Fruit fly (Drosophila melanogaster) whole organism, embryonic: Measurements from ENCODE around the gene CG1703.

ENCODE experiments used
- Bgb ChIP-seq: fragments of 200-800 bp; sonication (Bioruptor generic); IDR thresholded peaks from 2 replicates; pipeline ENCODE4 v1.3.6; 2022; ENCODE audit warnings: missing biosample characterization, missing genetic modification characterization; ENCODE audit not compliant: partially characterized antibody
- CG10565 ChIP-seq: fragments of 200-800 bp; sonication (Bioruptor generic); optimal IDR thresholded peaks from 3 replicates; lab custom pipeline; 2016; ENCODE audit warnings: missing biosample characterization, mild to moderate bottlenecking, missing genetic modification characterization
- CG10654 ChIP-seq: fragments of 200-800 bp; sonication (Bioruptor generic); optimal IDR thresholded peaks from 2 replicates; lab custom pipeline; 2016; ENCODE audit warnings: missing biosample characterization, missing genetic modification characterization
- CG10979 ChIP-seq: fragments of 200-800 bp; sonication (Bioruptor generic); optimal IDR thresholded peaks from 2 replicates; lab custom pipeline; 2018; ENCODE audit warnings: missing biosample characterization, mild to moderate bottlenecking, missing genetic modification characterization, moderate library complexity
- CG11093 ChIP-seq: fragments of 200-800 bp; sonication (Bioruptor generic); IDR thresholded peaks from 3 replicates; pipeline ENCODE4 v1.3.6; 2022; ENCODE audit warnings: missing biosample characterization, missing genetic modification characterization
- CG11398 ChIP-seq: fragments of 200-800 bp; sonication (Bioruptor generic); optimal IDR thresholded peaks from 2 replicates; lab custom pipeline; 2016; ENCODE audit warnings: missing biosample characterization, missing genetic modification characterization
- CG11696 ChIP-seq: fragments of 200-800 bp; sonication (Bioruptor generic); IDR thresholded peaks from 2 replicates; pipeline ENCODE4 v1.3.6; 2022; ENCODE audit warnings: missing biosample characterization, missing genetic modification characterization
- CG11723 ChIP-seq: fragments of 200-800 bp; sonication (Bioruptor generic); optimal IDR thresholded peaks from 2 replicates; lab custom pipeline; 2017; ENCODE audit warnings: missing biosample characterization, mild to moderate bottlenecking, missing genetic modification characterization
- CG12219 ChIP-seq: fragments of 200-800 bp; sonication (Bioruptor generic); optimal IDR thresholded peaks from 3 replicates; lab custom pipeline; 2018; ENCODE audit warnings: missing biosample characterization, mild to moderate bottlenecking, missing genetic modification characterization
- CG1233 ChIP-seq: fragments of 200-800 bp; sonication (Bioruptor generic); optimal IDR thresholded peaks from 4 replicates; lab custom pipeline; 2018; ENCODE audit warnings: missing biosample characterization, mild to moderate bottlenecking, missing genetic modification characterization
- CG13775 ChIP-seq: fragments of 200-800 bp; sonication (Bioruptor generic); optimal IDR thresholded peaks from 3 replicates; lab custom pipeline; 2017; ENCODE audit warnings: missing biosample characterization, mild to moderate bottlenecking, missing genetic modification characterization
- CG1602 ChIP-seq: fragments of 200-800 bp; sonication (Bioruptor generic); optimal IDR thresholded peaks from 3 replicates; lab custom pipeline; 2016; ENCODE audit warnings: missing biosample characterization, missing genetic modification characterization
- CG18764 ChIP-seq: fragments of 200-800 bp; sonication (Bioruptor generic); optimal IDR thresholded peaks from 3 replicates; lab custom pipeline; 2016; ENCODE audit warnings: missing biosample characterization, missing genetic modification characterization
- CG2712 ChIP-seq: fragments of 200-800 bp; optimal IDR thresholded peaks from 3 replicates; lab custom pipeline; 2019; ENCODE audit warnings: missing biosample characterization, mild to moderate bottlenecking, missing genetic modification characterization, moderate library complexity
- CG31365 ChIP-seq: fragments of 200-800 bp; sonication (Bioruptor generic); optimal IDR thresholded peaks from 2 replicates; lab custom pipeline; 2018; ENCODE audit warnings: missing biosample characterization, mild to moderate bottlenecking, missing genetic modification characterization
- CG33213 ChIP-seq: fragments of 200-800 bp; sonication (Bioruptor generic); optimal IDR thresholded peaks from 3 replicates; lab custom pipeline; 2016; ENCODE audit warnings: missing biosample characterization, missing genetic modification characterization
- CG34422 ChIP-seq: fragments of 200-800 bp; sonication (Bioruptor generic); IDR thresholded peaks from 3 replicates; pipeline ENCODE4 v1.3.6; 2022; ENCODE audit warnings: missing biosample characterization, missing genetic modification characterization
- CG4328 ChIP-seq: fragments of 200-800 bp; sonication (Bioruptor generic); optimal IDR thresholded peaks from 3 replicates; lab custom pipeline; 2017; ENCODE audit warnings: missing biosample characterization, missing genetic modification reagents, missing genetic modification characterization
- CG4424 ChIP-seq: fragments of 200-800 bp; sonication (Bioruptor generic); optimal IDR thresholded peaks from 3 replicates; lab custom pipeline; 2016; ENCODE audit warnings: missing biosample characterization, missing genetic modification characterization
- CG6813 ChIP-seq: fragments of 200-800 bp; sonication (Bioruptor generic); optimal IDR thresholded peaks from 2 replicates; lab custom pipeline; 2017; ENCODE audit warnings: missing biosample characterization, missing genetic modification characterization, mild to moderate bottlenecking, moderate library complexity, missing genetic modification reagents
- CG7786 ChIP-seq: fragments of 200-800 bp; sonication (Bioruptor generic); optimal IDR thresholded peaks from 2 replicates; lab custom pipeline; 2016; ENCODE audit warnings: missing biosample characterization, missing genetic modification characterization
- CG9215 ChIP-seq: fragments of 200-800 bp; sonication (Bioruptor generic); IDR thresholded peaks from 2 replicates; pipeline ENCODE4 v1.3.6; 2022; ENCODE audit warnings: missing biosample characterization, missing genetic modification characterization
- CG9727 ChIP-seq: fragments of 200-800 bp; sonication (Bioruptor generic); optimal IDR thresholded peaks from 3 replicates; lab custom pipeline; 2017; ENCODE audit warnings: missing biosample characterization, mild to moderate bottlenecking, missing genetic modification characterization
- D19A ChIP-seq: fragments of 200-800 bp; optimal IDR thresholded peaks from 3 replicates; lab custom pipeline; 2019; ENCODE audit warnings: missing biosample characterization, mild to moderate bottlenecking, missing genetic modification characterization, moderate library complexity
- Dp ChIP-seq: fragments of 200-800 bp; sonication (Bioruptor generic); optimal IDR thresholded peaks from 2 replicates; lab custom pipeline; 2018; ENCODE audit warnings: missing biosample characterization, mild to moderate bottlenecking, missing genetic modification characterization, moderate library complexity
- HHEX ChIP-seq: fragments of 200-800 bp; sonication (Bioruptor generic); optimal IDR thresholded peaks from 3 replicates; lab custom pipeline; 2017; ENCODE audit warnings: missing biosample characterization, mild to moderate bottlenecking, missing genetic modification characterization, missing genetic modification reagents
- Hr3 ChIP-seq: fragments of 200-800 bp; sonication (Bioruptor generic); optimal IDR thresholded peaks from 3 replicates; lab custom pipeline; 2016; ENCODE audit warnings: missing biosample characterization, missing genetic modification characterization
- Mad ChIP-seq: fragments of 200-800 bp; sonication (Bioruptor generic); optimal IDR thresholded peaks from 2 replicates; lab custom pipeline; 2016; ENCODE audit warnings: missing biosample characterization, missing genetic modification characterization
- Myb ChIP-seq: fragments of 200-800 bp; sonication (Bioruptor generic); optimal IDR thresholded peaks from 2 replicates; lab custom pipeline; 2016; ENCODE audit warnings: missing biosample characterization, missing genetic modification characterization
- Pdp1 ChIP-seq, 2 experiments: fragments of 200-800 bp; sonication (Bioruptor generic); optimal IDR thresholded peaks; 3 replicates each; lab custom pipeline; 2016; ENCODE audit warnings: missing biosample characterization in 2 of 2, missing genetic modification characterization in 2 of 2, mild to moderate bottlenecking in 1 of 2, moderate library complexity in 1 of 2
- Sin3A ChIP-seq: fragments of >200 bp; optimal IDR thresholded peaks from 2 replicates; lab custom pipeline; 2018
- ara ChIP-seq: fragments of 200-800 bp; sonication (Bioruptor generic); IDR thresholded peaks from 2 replicates; pipeline ENCODE4 v1.3.6; 2022; ENCODE audit warnings: missing biosample characterization, missing genetic modification characterization
- bab2 ChIP-seq: fragments of 200-800 bp; sonication (Bioruptor generic); optimal IDR thresholded peaks from 2 replicates; lab custom pipeline; 2016; ENCODE audit warnings: missing biosample characterization, missing genetic modification characterization
- dan ChIP-seq: fragments of 200-800 bp; sonication (Bioruptor generic); IDR thresholded peaks from 2 replicates; pipeline ENCODE4 v1.3.6; 2022; ENCODE audit warnings: missing biosample characterization, missing genetic modification characterization
- dpn ChIP-seq, 2 experiments: fragments of 200-800 bp; sonication (Bioruptor generic); optimal IDR thresholded peaks; 3 replicates each; lab custom pipeline; 2016; ENCODE audit warnings: missing biosample characterization in 2 of 2, missing genetic modification characterization in 2 of 2
- esg ChIP-seq: fragments of 200-800 bp; sonication (Bioruptor generic); conservative IDR thresholded peaks from 2 replicates; pipeline ENCODE4 v1.3.6; 2022; ENCODE audit warnings: missing biosample characterization, missing genetic modification characterization
- fd96Cb ChIP-seq: fragments of 200-800 bp; sonication (Bioruptor generic); optimal IDR thresholded peaks from 2 replicates; lab custom pipeline; 2018; ENCODE audit warnings: missing biosample characterization, mild to moderate bottlenecking, missing genetic modification characterization, moderate library complexity
- gce ChIP-seq: fragments of 200-800 bp; sonication (Bioruptor generic); IDR thresholded peaks from 3 replicates; pipeline ENCODE4 v1.3.6; 2022; ENCODE audit warnings: missing biosample characterization, missing genetic modification characterization
- her ChIP-seq: fragments of 200-800 bp; sonication (Bioruptor generic); optimal IDR thresholded peaks from 2 replicates; lab custom pipeline; 2016; ENCODE audit warnings: missing biosample characterization, missing genetic modification characterization
- hkb ChIP-seq, 2 experiments: fragments of 200-800 bp in 1 of 2; fragments of >200 bp in 1 of 2; sonication (Bioruptor generic) in 1 of 2; IDR thresholded peaks in 1 of 2; optimal IDR thresholded peaks in 1 of 2; 2 replicates each; pipeline versions ENCODE4 v1.3.6 to Lab custom; 2017 to 2022; ENCODE audit warnings: missing biosample characterization in 1 of 2, missing genetic modification characterization in 1 of 2
- jumu ChIP-seq: fragments of 200-800 bp; sonication (Bioruptor generic); optimal IDR thresholded peaks from 3 replicates; lab custom pipeline; 2016; ENCODE audit warnings: missing biosample characterization, missing genetic modification characterization
- kni ChIP-seq: fragments of 200-800 bp; sonication (Bioruptor generic); optimal IDR thresholded peaks from 3 replicates; lab custom pipeline; 2017; ENCODE audit warnings: mild to moderate bottlenecking, missing biosample characterization, missing genetic modification reagents, missing genetic modification characterization
- knrl ChIP-seq: fragments of 200-800 bp; sonication (Bioruptor generic); IDR thresholded peaks from 3 replicates; pipeline ENCODE4 v1.3.6; 2022; ENCODE audit warnings: missing biosample characterization, missing genetic modification characterization; ENCODE audit not compliant: partially characterized antibody
- phol ChIP-seq: fragments of 200-800 bp; sonication (Bioruptor generic); optimal IDR thresholded peaks from 3 replicates; lab custom pipeline; 2018; ENCODE audit warnings: missing biosample characterization, mild to moderate bottlenecking, missing genetic modification characterization, moderate library complexity
- pita ChIP-seq: fragments of 200-800 bp; sonication (Bioruptor generic); optimal IDR thresholded peaks from 2 replicates; lab custom pipeline; 2017; ENCODE audit warnings: missing biosample characterization, mild to moderate bottlenecking, missing genetic modification characterization
- sd ChIP-seq: fragments of 200-800 bp; sonication (Bioruptor generic); optimal IDR thresholded peaks from 3 replicates; lab custom pipeline; 2018; ENCODE audit warnings: missing biosample characterization, mild to moderate bottlenecking, missing genetic modification characterization, moderate library complexity
- sim ChIP-seq: fragments of 200-800 bp; sonication (Bioruptor generic); IDR thresholded peaks from 2 replicates; pipeline ENCODE4 v1.3.6; 2022; ENCODE audit warnings: missing biosample characterization, missing genetic modification characterization
- ssp ChIP-seq: fragments of 200-800 bp; sonication (Bioruptor generic); IDR thresholded peaks from 2 replicates; pipeline ENCODE4 v1.3.6; 2022; ENCODE audit warnings: missing biosample characterization, missing genetic modification characterization
- twi ChIP-seq: fragments of 200-800 bp; optimal IDR thresholded peaks from 2 replicates; lab custom pipeline; 2019; ENCODE audit warnings: missing biosample characterization, mild to moderate bottlenecking, missing genetic modification characterization, moderate library complexity

CG1703 gene

DNA sequence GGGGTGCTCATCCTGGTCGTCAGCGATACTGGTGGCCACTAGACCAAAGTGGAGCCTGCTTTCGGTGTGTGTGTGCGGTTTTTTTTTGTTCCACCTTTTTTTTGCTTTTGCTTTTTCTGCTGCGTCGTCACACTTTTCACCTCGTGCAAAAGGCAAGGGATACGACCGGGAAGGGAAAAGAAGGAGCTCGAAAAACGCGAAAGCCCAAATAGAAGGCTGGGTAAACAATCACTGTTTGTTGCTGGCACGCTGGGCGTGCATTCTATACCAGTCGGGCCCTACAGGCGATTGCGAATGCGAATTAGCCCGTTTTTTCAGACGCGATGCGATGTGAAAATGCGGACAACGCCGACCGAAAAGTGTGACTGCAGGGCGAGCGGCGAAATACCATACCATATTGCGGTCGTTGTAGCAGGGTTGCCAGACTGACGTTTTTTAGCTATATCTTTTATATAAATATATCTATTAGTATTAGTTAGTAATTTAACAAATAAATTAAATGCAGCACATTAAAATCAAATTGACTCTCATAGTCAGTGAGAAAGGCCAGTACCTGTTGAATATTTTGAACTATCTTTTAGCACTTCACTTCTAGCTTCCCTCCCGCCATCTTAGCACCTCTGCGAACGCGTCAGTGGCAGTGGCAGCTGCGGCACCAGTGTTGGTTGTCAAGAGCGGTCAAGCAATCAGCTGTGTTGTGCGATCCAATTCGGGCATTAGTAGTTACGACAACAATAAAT is 41.6 kb upstream of the CG1703 start, which contains the start of the genes Polr2A and CG11699 (continued):
- TF ChIP-seq Myb (no peak), pita (GFP tag; lab: Kevin White, UChicago) (no peak), CG10979 (tag; lab: Kevin White, UChicago) (peak; percentile 18), gce (GFP tag; lab: Robert Waterston, UW) (no peak), Mad (GFP tag; lab: Kevin White, UChicago) (peak; percentile 26), CG18764 (GFP tag; lab: Kevin White, UChicago) (no peak), CG11398 (GFP tag; lab: Kevin White, UChicago) (no peak), CG1602 (GFP tag; lab: Kevin White, UChicago) (peak; percentile 23), CG9215 (peak; percentile 33), CG12219 (GFP tag; lab: Kevin White, UChicago) (no peak), CG11723 (GFP tag; lab: Kevin White, UChicago) (no peak), HHEX (GFP tag; lab: Kevin White, UChicago) (peak; percentile 61), CG11696 (GFP tag; lab: Robert Waterston, UW) (no peak), CG7786 (GFP tag; lab: Kevin White, UChicago) (no peak), CG2712 (tag; lab: Kevin White, UChicago) (peak; percentile 57), CG13775 (peak; percentile 64), Pdp1 (GFP tag; optimal IDR thresholded peaks at IDR 0.05; lab: Kevin White, UChicago) (peak in 1 of 2 experiments; percentile 44), CG4424 (peak; percentile 21), twi (tag; lab: Kevin White, UChicago) (peak; percentile 48), Dp (GFP tag; lab: Kevin White, UChicago) (peak; percentile 52), ssp (GFP tag; lab: Robert Waterston, UW) (peak; percentile 32; the same call in 1 of the 2 replicates), sim (GFP tag; lab: Robert Waterston, UW) (no peak), Sin3A (lab: Kevin White, UChicago) (peak; percentile 81), CG11093 (GFP tag; lab: Robert Waterston, UW) (no peak), Bgb (GFP tag; lab: Robert Waterston, UW) (peak; percentile 31; the same call in 1 of the 2 replicates), CG6813 (GFP tag; lab: Kevin White, UChicago) (peak; percentile 9), jumu (GFP tag; lab: Kevin White, UChicago) (peak; percentile 34), her (GFP tag; lab: Kevin White, UChicago) (no peak), kni (peak; percentile 40), bab2 (GFP tag; lab: Kevin White, UChicago) (no peak), phol (tag; lab: Kevin White, UChicago) (peak; percentile 76), CG34422 (GFP tag; lab: Robert Waterston, UW) (peak; percentile 64; the same call in 1 of the 3 replicates), ara (GFP tag; lab: Robert Waterston, UW) (no peak), Hr3 (GFP tag; lab: Kevin White, UChicago) (peak; percentile 57), hkb (optimal IDR thresholded peaks at IDR 0.05; lab: Kevin White, UChicago) (no peak), hkb (GFP tag; IDR thresholded peaks at IDR 0.05; lab: Robert Waterston, UW) (no peak), esg (GFP tag; lab: Robert Waterston, UW) (no peak), D19A (tag; lab: Kevin White, UChicago) (peak; percentile 29), CG9727 (GFP tag; lab: Kevin White, UChicago) (peak; percentile 54), CG1233 (GFP tag; lab: Kevin White, UChicago) (peak; percentile 14), CG10654 (GFP tag; lab: Kevin White, UChicago) (peak; percentile 14), sd (no peak), dpn (GFP tag; optimal IDR thresholded peaks at IDR 0.05; lab: Kevin White, UChicago) (peak in 1 of 2 experiments; percentile 45), CG10565 (GFP tag; lab: Kevin White, UChicago) (no peak), fd96Cb (no peak), dan (GFP tag; lab: Robert Waterston, UW) (no peak), CG33213 (GFP tag; lab: Kevin White, UChicago) (no peak), CG4328 (GFP tag; lab: Kevin White, UChicago) (no peak), CG31365 (tag; lab: Kevin White, UChicago) (no peak), knrl (no peak; the same call in 2 of the 3 replicates)
